Worm (Caenorhabditis elegans): ENCODE measurements around the gene srw-123.
A peak's percentile ranks its signal among the peaks of the same experiment; 100 is the strongest.

srw-123 gene

ce11 chrV:2991485-2991884 is 16.3 kb upstream of the srw-123 start, which contains the start of gene srw-121:
Gene srw-121 (minus strand): TSS chrV:2991585.
- TF ChIP-seq C04F5.9 (tag; optimal IDR thresholded peaks at IDR 0.05): no peak
- no peak for TF ChIP-seq C34B4.2 (tag; optimal IDR thresholded peaks at IDR 0.05)
- no peak for TF ChIP-seq hpl-2 (GFP tag; optimal IDR thresholded peaks at IDR 0.05)
- TF ChIP-seq nhr-28 (tag; optimal IDR thresholded peaks at IDR 0.05): no peak
- no peak for TF ChIP-seq hlh-17 (GFP tag; optimal IDR thresholded peaks at IDR 0.05; ENCODE audit: borderline replicate concordance)
- TF ChIP-seq sup-37 (GFP tag; optimal IDR thresholded peaks at IDR 0.05): no peak
- TF ChIP-seq sptf-1 (tag; optimal IDR thresholded peaks at IDR 0.05): no peak
- no peak for TF ChIP-seq snpc-4 (tag; optimal IDR thresholded peaks at IDR 0.05)
- TF ChIP-seq egl-13 (tag; optimal IDR thresholded peaks at IDR 0.05): no peak
- TF ChIP-seq lin-13 (GFP tag; optimal IDR thresholded peaks at IDR 0.05): no peak
- no peak for TF ChIP-seq lsy-2 (tag; optimal IDR thresholded peaks at IDR 0.05)

- TF ChIP-seq tlp-1 (tag; optimal IDR thresholded peaks at IDR 0.05): no peak
- TF ChIP-seq lin-13 (GFP tag; optimal IDR thresholded peaks at IDR 0.05): no peak
- TF ChIP-seq lir-3 (tag; optimal IDR thresholded peaks at IDR 0.05; ENCODE audit: poor library complexity): no peak
- TF ChIP-seq nhr-20 (tag; optimal IDR thresholded peaks at IDR 0.05): no peak
- TF ChIP-seq efl-1 (optimal IDR thresholded peaks at IDR 0.05): no peak
- TF ChIP-seq efl-1 (GFP tag; optimal IDR thresholded peaks at IDR 0.05 in 1 of 2): peak in 1 of 2 experiments; percentile 62
- no peak for TF ChIP-seq rnt-1 (tag; optimal IDR thresholded peaks at IDR 0.05)
- TF ChIP-seq C34B4.2 (tag; optimal IDR thresholded peaks at IDR 0.05): no peak
- TF ChIP-seq fkh-4 (tag; optimal IDR thresholded peaks at IDR 0.05; ENCODE audit: borderline replicate concordance): no peak
- no peak for TF ChIP-seq unc-98 (GFP tag; IDR thresholded peaks at IDR 0.05)
These were observed 12.2 kb upstream of the srw-123 start, which contains the start of gene srh-85 for ce11 chrV:2987407-2987806. Gene srh-85 (minus strand): TSS chrV:2987507.

- no peak for TF ChIP-seq vab-15 (tag; optimal IDR thresholded peaks at IDR 0.05)
- no peak for TF ChIP-seq sox-4 (tag; optimal IDR thresholded peaks at IDR 0.05)
- no peak for TF ChIP-seq lin-13 (GFP tag; optimal IDR thresholded peaks at IDR 0.05)
- TF ChIP-seq aha-1 (tag; optimal IDR thresholded peaks at IDR 0.05): no peak
- TF ChIP-seq zag-1 (tag; optimal IDR thresholded peaks at IDR 0.05): no peak
- TF ChIP-seq hpl-2 (GFP tag; optimal IDR thresholded peaks at IDR 0.05): no peak
- no peak for TF ChIP-seq alr-1 (tag; optimal IDR thresholded peaks at IDR 0.05; ENCODE audit: borderline replicate concordance)
- no peak for TF ChIP-seq efl-1 (optimal IDR thresholded peaks at IDR 0.05)
- TF ChIP-seq efl-1 (GFP tag; optimal IDR thresholded peaks at IDR 0.05 in 1 of 2): no peak
- no peak for TF ChIP-seq egl-27 (tag; optimal IDR thresholded peaks at IDR 0.05)
- TF ChIP-seq lin-14 (GFP tag; optimal IDR thresholded peaks at IDR 0.05): no peak
- no peak for TF ChIP-seq lin-35 (GFP tag; optimal IDR thresholded peaks at IDR 0.05)
- TF ChIP-seq hlh-17 (GFP tag; optimal IDR thresholded peaks at IDR 0.05; ENCODE audit: borderline replicate concordance): no peak
- TF ChIP-seq nhr-19 (GFP tag; conservative IDR thresholded peaks at IDR 0.05): no peak
- TF ChIP-seq dsc-1 (tag; optimal IDR thresholded peaks at IDR 0.05): no peak
- TF ChIP-seq sup-37 (GFP tag; optimal IDR thresholded peaks at IDR 0.05): no peak
- TF ChIP-seq mep-1 (tag; optimal IDR thresholded peaks at IDR 0.05): no peak
These were observed 10.1 kb upstream of the srw-123 start, which contains the start of gene srw-139 for ce11 chrV:2985309-2985708. Gene srw-139 (minus strand): TSS chrV:2985409.

- no peak for TF ChIP-seq fkh-8 (tag; optimal IDR thresholded peaks at IDR 0.05)
- TF ChIP-seq ets-5 (GFP tag; IDR thresholded peaks at IDR 0.05): no peak
- no peak for TF ChIP-seq pax-3 (tag; optimal IDR thresholded peaks at IDR 0.05)
- TF ChIP-seq blmp-1 (tag; optimal IDR thresholded peaks at IDR 0.05): no peak
- TF ChIP-seq lin-39 (tag; optimal IDR thresholded peaks at IDR 0.05): no peak
- TF ChIP-seq snpc-4 (tag; optimal IDR thresholded peaks at IDR 0.05): no peak
- TF ChIP-seq nhr-28 (tag; optimal IDR thresholded peaks at IDR 0.05): no peak
- TF ChIP-seq hlh-4 (tag; optimal IDR thresholded peaks at IDR 0.05): no peak
- TF ChIP-seq snu-23 (GFP tag; optimal IDR thresholded peaks at IDR 0.05): no peak
- TF ChIP-seq C16A3.4 (tag; optimal IDR thresholded peaks at IDR 0.05): no peak
- no peak for TF ChIP-seq mef-2 (tag; optimal IDR thresholded peaks at IDR 0.05)
- TF ChIP-seq unc-98 (GFP tag; IDR thresholded peaks at IDR 0.05): no peak
- no peak for TF ChIP-seq ztf-4 (tag; optimal IDR thresholded peaks at IDR 0.05)
- no peak for TF ChIP-seq fos-1 (tag; optimal IDR thresholded peaks at IDR 0.05)
- TF ChIP-seq sox-4 (tag; optimal IDR thresholded peaks at IDR 0.05): no peak
- TF ChIP-seq elt-2 (tag; optimal IDR thresholded peaks at IDR 0.05): no peak
- TF ChIP-seq xbp-1 (tag; optimal IDR thresholded peaks at IDR 0.05): no peak
These were observed 8.2 kb upstream of the srw-123 start, which contains the start of gene srw-117 for ce11 chrV:2983351-2983750. Gene srw-117 (minus strand): TSS chrV:2983451.

Measured in whole organism, L1 larva.